Worm (Caenorhabditis elegans) whole organism, L4 larva: Measurements from ENCODE around the gene Y54G2A.13.
A peak's percentile ranks its signal among the peaks of the same experiment; 100 is the strongest.
"Not testable (repeated sequence)": the region's sequence is repeated elsewhere in the genome, so short reads cannot be mapped to it uniquely, and the experiment has no call there.

Experiments
- F10B5.3 ChIP-seq: sonication (generic microtip); optimal IDR thresholded peaks from 2 replicates; lab custom pipeline; 2016; ENCODE audit warnings: mild to moderate bottlenecking, missing genetic modification characterization, missing compliant biosample characterization
- F26F4.8 ChIP-seq: fragments of 200-800 bp; sonication (Bioruptor generic); conservative IDR thresholded peaks from 2 replicates; pipeline ENCODE4 v1.3.6; 2022; ENCODE audit warnings: missing genetic modification characterization, missing compliant biosample characterization
- F44E2.7 ChIP-seq: fragments of 200-800 bp; sonication (Bioruptor generic); IDR thresholded peaks from 2 replicates; pipeline ENCODE4 v2.1.2; 2022; ENCODE audit warnings: missing genetic modification characterization, missing compliant biosample characterization
- T20F7.1 ChIP-seq: fragments of 200-800 bp; sonication (Bioruptor generic); optimal IDR thresholded peaks from 2 replicates; lab custom pipeline; 2018; ENCODE audit warnings: mild to moderate bottlenecking, missing genetic modification characterization, missing compliant biosample characterization
- T26A8.4 ChIP-seq: fragments of 200-800 bp; sonication (Bioruptor generic); IDR thresholded peaks from 2 replicates; pipeline ENCODE4 v1.3.6; 2022; ENCODE audit warnings: missing genetic modification characterization, missing compliant biosample characterization
- Y105C5A.15 ChIP-seq: fragments of 200-800 bp; sonication (Bioruptor generic); IDR thresholded peaks from 2 replicates; pipeline ENCODE4 v1.3.6; 2022; ENCODE audit warnings: missing genetic modification characterization, missing compliant biosample characterization
- Y5F2A.4 ChIP-seq: fragments of 200-800 bp; sonication (Bioruptor generic); optimal IDR thresholded peaks from 2 replicates; lab custom pipeline; 2018; ENCODE audit warnings: mild to moderate bottlenecking, missing genetic modification characterization, missing compliant biosample characterization
- ZK546.5 ChIP-seq, 2 experiments: sonication (generic microtip); optimal IDR thresholded peaks; 2 replicates each; lab custom pipeline; 2017; ENCODE audit warnings: missing biosample characterization in 2 of 2, missing genetic modification characterization in 2 of 2
- aha-1 ChIP-seq: fragments of 150-350 bp; peaks from one replicate; lab custom pipeline; 2014; ENCODE audit warnings: missing biosample characterization, missing genetic modification characterization
- aly-2 ChIP-seq: sonication (generic microtip); optimal IDR thresholded peaks from 2 replicates; lab custom pipeline; 2018; ENCODE audit warnings: missing biosample characterization, missing genetic modification characterization
- arid-1 ChIP-seq: fragments of 200-800 bp; sonication (Bioruptor generic); conservative IDR thresholded peaks from 2 replicates; pipeline ENCODE4 v1.3.6; 2022; ENCODE audit warnings: missing genetic modification reagents, missing genetic modification characterization, missing compliant biosample characterization
- ceh-32 ChIP-seq: sonication (generic microtip); optimal IDR thresholded peaks from 2 replicates; lab custom pipeline; 2016; ENCODE audit warnings: mild to moderate bottlenecking, missing genetic modification characterization, missing compliant biosample characterization; ENCODE audit not compliant: poor library complexity
- ces-1 ChIP-seq: fragments of 150-350 bp; sonication (generic microtip); optimal IDR thresholded peaks from 4 replicates; lab custom pipeline; 2014; ENCODE audit warnings: missing biosample characterization, missing genetic modification reagents, missing genetic modification characterization
- daf-16 ChIP-seq, 3 experiments: sonication (generic microtip); optimal IDR thresholded peaks; 2 replicates each; lab custom pipeline; 2016 to 2017; ENCODE audit warnings: missing genetic modification characterization in 3 of 3, missing genetic modification reagents in 3 of 3, mild to moderate bottlenecking in 2 of 3, missing compliant biosample characterization in 2 of 3, missing biosample characterization in 1 of 3, moderate library complexity in 1 of 3
- dmd-6 ChIP-seq: fragments of 200-800 bp; sonication (Bioruptor generic); IDR thresholded peaks from 2 replicates; pipeline ENCODE4 v1.3.6; 2022; ENCODE audit warnings: missing genetic modification reagents, missing genetic modification characterization, missing compliant biosample characterization
- dmd-8 ChIP-seq: fragments of 200-800 bp; sonication (Bioruptor generic); IDR thresholded peaks from 2 replicates; pipeline ENCODE4 v1.3.6; 2022; ENCODE audit warnings: missing genetic modification characterization, missing compliant biosample characterization
- duxl-1 ChIP-seq: sonication (generic microtip); optimal IDR thresholded peaks from 2 replicates; lab custom pipeline; 2016; ENCODE audit warnings: mild to moderate bottlenecking, missing genetic modification characterization, moderate library complexity, missing compliant biosample characterization; ENCODE audit not compliant: poor library complexity
- dve-1 ChIP-seq: sonication (generic microtip); optimal IDR thresholded peaks from 2 replicates; lab custom pipeline; 2017; ENCODE audit warnings: antibody characterized with exemption, mild to moderate bottlenecking, missing genetic modification characterization, missing compliant biosample characterization; ENCODE audit not compliant: insufficient read depth
- egl-27 ChIP-seq: sonication (generic microtip); optimal IDR thresholded peaks from 3 replicates; lab custom pipeline; 2017; ENCODE audit warnings: missing biosample characterization, missing genetic modification reagents, missing genetic modification characterization
- egl-43 ChIP-seq: fragments of 200-800 bp; sonication (Bioruptor generic); IDR thresholded peaks from 2 replicates; pipeline ENCODE4 v1.3.6; 2022; ENCODE audit warnings: missing genetic modification reagents, missing genetic modification characterization, missing compliant biosample characterization
- gei-8 ChIP-seq: fragments of 200-800 bp; sonication (Bioruptor generic); optimal IDR thresholded peaks from 2 replicates; lab custom pipeline; 2018; ENCODE audit warnings: mild to moderate bottlenecking, missing genetic modification characterization, missing compliant biosample characterization
- hif-1 ChIP-seq, 2 experiments: sonication (generic microtip); optimal IDR thresholded peaks; 2 replicates each; lab custom pipeline; 2016 to 2017; ENCODE audit warnings: missing compliant biosample characterization in 2 of 2, missing genetic modification characterization in 2 of 2, missing genetic modification reagents in 2 of 2, missing genotype in 2 of 2, mild to moderate bottlenecking in 1 of 2
- hlh-11 ChIP-seq: fragments of 200-800 bp; sonication (Bioruptor generic); optimal IDR thresholded peaks from 2 replicates; lab custom pipeline; 2018; ENCODE audit warnings: mild to moderate bottlenecking, missing genetic modification characterization, missing compliant biosample characterization
- hlh-30 ChIP-seq: sonication (generic microtip); optimal IDR thresholded peaks from 2 replicates; lab custom pipeline; 2017; ENCODE audit warnings: antibody characterized with exemption, mild to moderate bottlenecking, missing genetic modification characterization, missing compliant biosample characterization; ENCODE audit not compliant: insufficient read depth
- lim-7 ChIP-seq: fragments of 200-800 bp; sonication (Bioruptor generic); IDR thresholded peaks from 2 replicates; pipeline ENCODE4 v1.3.6; 2022; ENCODE audit warnings: missing genetic modification characterization, missing compliant biosample characterization
- lin-13 ChIP-seq: fragments of 150-350 bp; optimal IDR thresholded peaks from 2 replicates; lab custom pipeline; 2014; ENCODE audit warnings: missing biosample characterization, missing genetic modification reagents, missing genetic modification characterization
- lin-15B ChIP-seq: fragments of 150-350 bp; sonication (generic microtip); optimal IDR thresholded peaks from 3 replicates; lab custom pipeline; 2014; ENCODE audit warnings: missing biosample characterization, missing genetic modification characterization
- lin-38 ChIP-seq: fragments of 200-800 bp; sonication (Bioruptor generic); IDR thresholded peaks from 2 replicates; pipeline ENCODE4 v1.3.6; 2022; ENCODE audit warnings: missing genetic modification reagents, missing genetic modification characterization, missing compliant biosample characterization
- lin-39 ChIP-seq: fragments of 150-350 bp; optimal IDR thresholded peaks from 2 replicates; lab custom pipeline; 2014; ENCODE audit warnings: missing biosample characterization, missing genetic modification reagents, missing genetic modification characterization
- mdl-1 ChIP-seq, 2 experiments: fragments of 150-350 bp in 1 of 2; sonication (generic microtip) in 1 of 2; optimal IDR thresholded peaks; 2 replicates each; lab custom pipeline; 2014 to 2017; ENCODE audit warnings: missing biosample characterization in 2 of 2, missing genetic modification characterization in 2 of 2
- mep-1 ChIP-seq: fragments of 150-350 bp; sonication (generic microtip); optimal IDR thresholded peaks from 3 replicates; lab custom pipeline; 2014; ENCODE audit warnings: missing biosample characterization, missing genetic modification characterization
- mxl-3 ChIP-seq: fragments of 200-800 bp; sonication (Bioruptor generic); optimal IDR thresholded peaks from 2 replicates; lab custom pipeline; 2018; ENCODE audit warnings: mild to moderate bottlenecking, missing genetic modification characterization, missing compliant biosample characterization
- nhr-102 ChIP-seq: sonication (generic microtip); optimal IDR thresholded peaks from 2 replicates; lab custom pipeline; 2016; ENCODE audit warnings: mild to moderate bottlenecking, missing genetic modification characterization, moderate library complexity, missing compliant biosample characterization
- nhr-41 ChIP-seq: fragments of 200-800 bp; sonication (Bioruptor generic); IDR thresholded peaks from 2 replicates; pipeline ENCODE4 v1.3.6; 2022; ENCODE audit warnings: missing genetic modification reagents, missing genetic modification characterization, missing compliant biosample characterization
- nhr-48 ChIP-seq: sonication (generic microtip); optimal IDR thresholded peaks from 2 replicates; lab custom pipeline; 2016; ENCODE audit warnings: mild to moderate bottlenecking, missing genetic modification characterization, missing compliant biosample characterization
- pha-4 ChIP-seq, 2 experiments: fragments of 150-350 bp in 1 of 2; fragments of 200-800 bp in 1 of 2; sonication (Bioruptor generic) in 1 of 2; IDR thresholded peaks in 1 of 2; optimal IDR thresholded peaks in 1 of 2; 2 replicates each; pipeline versions ENCODE4 v1.3.6 to Lab custom; 2014 to 2022; ENCODE audit warnings: missing genetic modification characterization in 2 of 2, missing genetic modification reagents in 2 of 2, missing biosample characterization in 1 of 2, missing compliant biosample characterization in 1 of 2
- php-3 ChIP-seq: fragments of 200-800 bp; sonication (Bioruptor generic); IDR thresholded peaks from 2 replicates; pipeline ENCODE4 v1.3.6; 2022; ENCODE audit warnings: missing genetic modification reagents, missing genetic modification characterization, missing compliant biosample characterization
- rbr-2 ChIP-seq: sonication (generic microtip); optimal IDR thresholded peaks from 2 replicates; lab custom pipeline; 2016; ENCODE audit warnings: missing genotype, missing genetic modification characterization, missing compliant biosample characterization
- saeg-2 ChIP-seq: fragments of 200-800 bp; sonication (Bioruptor generic); IDR thresholded peaks from 2 replicates; pipeline ENCODE4 v1.3.6; 2022; ENCODE audit warnings: missing genetic modification reagents, missing genetic modification characterization, missing compliant biosample characterization
- sdz-12 ChIP-seq: fragments of 200-800 bp; sonication (Bioruptor generic); optimal IDR thresholded peaks from 2 replicates; lab custom pipeline; 2018; ENCODE audit warnings: mild to moderate bottlenecking, missing genetic modification characterization, missing compliant biosample characterization
- snpc-4 ChIP-seq: fragments of 150-350 bp; optimal IDR thresholded peaks from 2 replicates; lab custom pipeline; 2014; ENCODE audit warnings: missing biosample characterization, missing genetic modification characterization
- spr-1 ChIP-seq: sonication (generic microtip); optimal IDR thresholded peaks from 2 replicates; lab custom pipeline; 2016; ENCODE audit warnings: mild to moderate bottlenecking, missing genetic modification characterization, missing compliant biosample characterization
- unc-130 ChIP-seq: sonication (generic microtip); optimal IDR thresholded peaks from 2 replicates; lab custom pipeline; 2016; ENCODE audit warnings: missing genetic modification reagents, missing genetic modification characterization, missing compliant biosample characterization
- unc-39 ChIP-seq: sonication (generic microtip); optimal IDR thresholded peaks from 2 replicates; lab custom pipeline; 2017; ENCODE audit warnings: missing biosample characterization, missing genetic modification characterization
- zfp-3 ChIP-seq: fragments of 200-800 bp; sonication (Bioruptor generic); conservative IDR thresholded peaks from 2 replicates; pipeline ENCODE4 v1.3.6; 2022; ENCODE audit warnings: missing genetic modification reagents, missing genetic modification characterization, missing compliant biosample characterization
- zip-2 ChIP-seq: fragments of 150-350 bp; optimal IDR thresholded peaks from 2 replicates; lab custom pipeline; 2014; ENCODE audit warnings: missing biosample characterization, missing genetic modification characterization

Y54G2A.13 gene

ce11 chrIV:2802193-2802592 is 17.3 kb downstream of the Y54G2A.13 start (continued):
- TF ChIP-seq lin-13 (GFP tag; lab: Kevin White, UChicago): peak; percentile 3
- TF ChIP-seq F10B5.3 (tag; lab: Kevin White, UChicago): no peak
- no peak for TF ChIP-seq ceh-32 (tag; lab: Kevin White, UChicago)
- TF ChIP-seq pha-4 (GFP tag; IDR thresholded peaks at IDR 0.05; lab: Robert Waterston, UW): peak; percentile 74
- no peak for TF ChIP-seq pha-4 (tag; optimal IDR thresholded peaks at IDR 0.05; lab: Kevin White, UChicago)
- TF ChIP-seq arid-1 (GFP tag; lab: Robert Waterston, UW): peak; percentile 48; the same call in 1 of the 2 replicates
- peak; percentile 28 for TF ChIP-seq spr-1
- TF ChIP-seq lin-38 (GFP tag; lab: Robert Waterston, UW): peak; percentile 65
- TF ChIP-seq duxl-1 (tag; lab: Kevin White, UChicago): no peak
- peak; percentile 28; the same call in 1 of the 2 replicates for TF ChIP-seq dmd-6 (GFP tag; lab: Robert Waterston, UW)
- TF ChIP-seq dve-1 (tag; lab: Kevin White, UChicago): peak; percentile 13
- 0 out of 2 replicates have a peak, but pooled peaks have one; percentile 7 for TF ChIP-seq php-3 (GFP tag; lab: Robert Waterston, UW)
- TF ChIP-seq mep-1 (tag; lab: Kevin White, UChicago): peak; percentile 4
- TF ChIP-seq lim-7: peak; percentile 83
- peak; percentile 48 for TF ChIP-seq Y5F2A.4 (GFP tag; lab: Kevin White, UChicago)
- no peak for TF ChIP-seq unc-39 (tag; lab: Kevin White, UChicago)
- peak; percentile 95 for TF ChIP-seq aha-1 (tag; lab: Kevin White, UChicago)
- peak; percentile 5 for TF ChIP-seq hlh-11 (tag; lab: Kevin White, UChicago)

ce11 chrIV:2801558-2801957 is 18.0 kb downstream of the Y54G2A.13 start, which contains the start of gene Y54G2A.44:
Y54G2A.44 (plus strand) TSS chrIV:2801858.
- not testable (repeated sequence) for TF ChIP-seq egl-43 (GFP tag; lab: Robert Waterston, UW); ces-1 (GFP tag; lab: Kevin White, UChicago); zip-2

DNA sequence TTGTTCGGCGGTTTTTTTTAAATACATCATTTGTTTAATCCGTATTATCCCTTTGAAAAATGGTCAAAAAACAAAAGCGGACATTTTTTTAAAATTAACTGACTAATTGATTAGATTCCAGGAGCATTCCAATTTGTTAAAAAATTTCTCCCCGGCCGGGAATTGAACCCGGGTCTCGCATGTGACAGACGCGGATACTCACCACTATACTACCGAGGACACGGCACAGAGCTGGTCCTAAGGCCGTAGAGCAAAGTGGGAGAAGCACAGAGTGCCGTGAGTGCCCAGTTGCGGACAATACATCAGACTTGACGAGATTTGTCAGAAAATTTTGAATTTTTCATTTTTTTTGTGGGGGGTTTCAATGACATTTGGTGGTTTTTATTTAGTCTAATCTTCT is 18.5 kb downstream of the Y54G2A.13 start:
- TF ChIP-seq gei-8 (GFP tag; lab: Kevin White, UChicago): peak; percentile 44
- TF ChIP-seq hlh-30 (tag; lab: Kevin White, UChicago): peak; percentile 81
- peak; percentile 81 for TF ChIP-seq aha-1 (tag; lab: Kevin White, UChicago)
- TF ChIP-seq lin-39 (tag; lab: Kevin White, UChicago): no peak
- peak; percentile 61; the same call in 1 of the 2 replicates for TF ChIP-seq saeg-2 (GFP tag; lab: Robert Waterston, UW)
- no peak for TF ChIP-seq mdl-1 (tag; optimal IDR thresholded peaks at IDR 0.05; lab: Kevin White, UChicago)
- peak; percentile 73 for TF ChIP-seq lin-38 (GFP tag; lab: Robert Waterston, UW)
- peak; percentile 89 for TF ChIP-seq F26F4.8 (GFP tag; lab: Robert Waterston, UW)
- TF ChIP-seq nhr-102: no peak
- TF ChIP-seq Y105C5A.15 (GFP tag; lab: Robert Waterston, UW): no peak
- no peak for TF ChIP-seq snpc-4 (tag; lab: Kevin White, UChicago)
- TF ChIP-seq lin-15B: no peak
- TF ChIP-seq sdz-12: no peak
- peak in 1 of 2 experiments; percentile 56 for TF ChIP-seq daf-16 (GFP tag; optimal IDR thresholded peaks at IDR 0.05; lab: Kevin White, UChicago)
- peak; percentile 17 for TF ChIP-seq daf-16 (tag; optimal IDR thresholded peaks at IDR 0.05; lab: Kevin White, UChicago)
- TF ChIP-seq nhr-41 (GFP tag; lab: Robert Waterston, UW): peak; percentile 35; the same call in 1 of the 2 replicates
- TF ChIP-seq zfp-3 (GFP tag; lab: Robert Waterston, UW): peak; percentile 72; the same call in 1 of the 2 replicates
- TF ChIP-seq unc-130: no peak
- no peak for TF ChIP-seq ZK546.5 (tag; optimal IDR thresholded peaks at IDR 0.05; lab: Kevin White, UChicago)
- no peak for TF ChIP-seq nhr-48
- TF ChIP-seq rbr-2 (tag; lab: Kevin White, UChicago): no peak
- TF ChIP-seq dmd-8: peak; percentile 75
- peak; percentile 17 for TF ChIP-seq mxl-3 (GFP tag; lab: Kevin White, UChicago)
- TF ChIP-seq T26A8.4 (GFP tag; lab: Robert Waterston, UW): no peak; the same call in 1 of the 2 replicates
- TF ChIP-seq T20F7.1 (GFP tag; lab: Kevin White, UChicago): no peak
- TF ChIP-seq zip-2: no peak
- TF ChIP-seq F44E2.7: peak; percentile 68; the same call in 1 of the 2 replicates
- TF ChIP-seq hif-1 (tag; optimal IDR thresholded peaks at IDR 0.05; lab: Kevin White, UChicago): no peak
- TF ChIP-seq egl-27 (tag; lab: Kevin White, UChicago): no peak
- TF ChIP-seq aly-2: no peak
